Worm (Caenorhabditis elegans): ENCODE measurements around the gene dnj-3.
"Not testable (repeated sequence)": the region's sequence is repeated elsewhere in the genome, so short reads cannot be mapped to it uniquely, and the experiment has no call there.

DNA sequence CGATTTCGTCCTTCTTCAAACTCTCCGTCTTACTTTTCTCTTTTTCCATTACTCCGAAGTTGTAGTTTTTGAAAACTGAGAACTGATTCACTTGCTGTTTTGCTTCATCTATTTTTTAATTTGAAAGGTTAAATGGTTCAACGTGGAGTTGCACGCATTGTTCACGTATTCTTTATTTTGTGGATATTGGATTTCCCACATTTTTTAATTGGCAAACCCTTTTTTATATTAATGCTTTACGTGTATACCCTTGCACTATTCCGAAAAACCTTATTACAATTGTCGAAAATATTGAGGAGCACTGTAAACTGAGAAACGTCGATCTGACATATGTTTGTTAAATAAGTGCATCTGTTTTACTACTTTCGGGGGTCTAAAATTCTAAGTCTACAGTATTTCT, 31.7 kb upstream of the dnj-3 start, which contains the start of gene melo-3:
- not testable (repeated sequence) for TF ChIP-seq ama-1 (optimal IDR thresholded peaks at IDR 0.05); nhr-28 (tag; optimal IDR thresholded peaks at IDR 0.05); nhr-11 (tag; optimal IDR thresholded peaks at IDR 0.05); elt-1 (tag; optimal IDR thresholded peaks at IDR 0.05); nhr-237 (tag; optimal IDR thresholded peaks at IDR 0.05); snpc-4 (tag; optimal IDR thresholded peaks at IDR 0.05)

Data from whole organism, L3 larva.